Fruit fly (Drosophila melanogaster): ENCODE measurements around the gene sip2.

sip2 gene

dm6 chr2L:6971597-6972036, 7.7 kb upstream of the sip2 start, which contains the start of gene snRNP-U1-70K (continued):
- TF ChIP-seq CG1832 (GFP tag; optimal IDR thresholded peaks at IDR 0.05) (peak; percentile 35), CG2202 (tag; optimal IDR thresholded peaks at IDR 0.05) (no peak), Eip74EF (GFP tag; optimal IDR thresholded peaks at IDR 0.05) (no peak), org-1 (GFP tag; optimal IDR thresholded peaks at IDR 0.05) (no peak), CG7987 (GFP tag; optimal IDR thresholded peaks at IDR 0.05) (no peak), CG7372 (GFP tag; IDR thresholded peaks at IDR 0.05) (no peak; the same call in 1 of the 2 replicates), ranshi (GFP tag; IDR thresholded peaks at IDR 0.05) (no peak), Xrp1 (GFP tag; IDR thresholded peaks at IDR 0.05) (no peak), CG11504 (tag; optimal IDR thresholded peaks at IDR 0.05) (no peak), CG11456 (GFP tag; IDR thresholded peaks at IDR 0.05) (0 out of 3 replicates have a peak, but pooled peaks have one; percentile 41), bbx (GFP tag; IDR thresholded peaks at IDR 0.05; ENCODE audit: partially characterized antibody) (peak; percentile 10), CG16779 (GFP tag; IDR thresholded peaks at IDR 0.05) (no peak), amos (GFP tag; IDR thresholded peaks at IDR 0.05; ENCODE audit: partially characterized antibody) (peak; percentile 43), dysf (GFP tag; IDR thresholded peaks at IDR 0.05) (no peak), CG16863 (GFP tag; optimal IDR thresholded peaks at IDR 0.05) (no peak), pho (GFP tag; optimal IDR thresholded peaks at IDR 0.05) (no peak), Ravus (GFP tag; IDR thresholded peaks at IDR 0.05) (no peak), salm (tag; optimal IDR thresholded peaks at IDR 0.05) (no peak), CG6683 (GFP tag; optimal IDR thresholded peaks at IDR 0.05) (no peak), slou (GFP tag; optimal IDR thresholded peaks at IDR 0.05) (no peak), chinmo (GFP tag; IDR thresholded peaks at IDR 0.05; ENCODE audit: partially characterized antibody) (no peak), nerfin-2 (GFP tag; IDR thresholded peaks at IDR 0.05; ENCODE audit: partially characterized antibody) (no peak), hbn (GFP tag; IDR thresholded peaks at IDR 0.05; ENCODE audit: partially characterized antibody) (no peak), HmgD (GFP tag; optimal IDR thresholded peaks at IDR 0.05) (peak; percentile 42), CG8388 (GFP tag; optimal IDR thresholded peaks at IDR 0.05) (no peak), Nf-YA (GFP tag; IDR thresholded peaks at IDR 0.05) (no peak), CG12744 (GFP tag; optimal IDR thresholded peaks at IDR 0.05) (no peak), Dfd (GFP tag; optimal IDR thresholded peaks at IDR 0.05) (no peak), fd64A (GFP tag; optimal IDR thresholded peaks at IDR 0.05) (no peak), Myb (GFP tag; optimal IDR thresholded peaks at IDR 0.05) (peak; percentile 98), ssp (GFP tag; IDR thresholded peaks at IDR 0.05) (0 out of 2 replicates have a peak, but pooled peaks have one; percentile 5), BEAF-32 (GFP tag; optimal IDR thresholded peaks at IDR 0.05) (peak; percentile 40), CG9437 (GFP tag; optimal IDR thresholded peaks at IDR 0.05) (peak; percentile 99), CG11093 (GFP tag; IDR thresholded peaks at IDR 0.05) (no peak), toy (GFP tag; IDR thresholded peaks at IDR 0.05) (no peak), CG13287 (GFP tag; IDR thresholded peaks at IDR 0.05; ENCODE audit: partially characterized antibody) (peak; percentile 53; the same call in 1 of the 2 replicates), YL-1 (GFP tag; optimal IDR thresholded peaks at IDR 0.05) (peak; percentile 86), fd102C (GFP tag; optimal IDR thresholded peaks at IDR 0.05) (no peak), cg (GFP tag; optimal IDR thresholded peaks at IDR 0.05) (no peak), crc (GFP tag; optimal IDR thresholded peaks at IDR 0.05) (no peak), CG6791 (GFP tag; IDR thresholded peaks at IDR 0.05; ENCODE audit: partially characterized antibody) (peak; percentile 51; the same call in 2 of the 3 replicates), CG32772 (GFP tag; IDR thresholded peaks at IDR 0.05) (no peak), CG6254 (GFP tag; optimal IDR thresholded peaks at IDR 0.05) (no peak), CG8944 (GFP tag; optimal IDR thresholded peaks at IDR 0.05) (no peak), Oaz (GFP tag; IDR thresholded peaks at IDR 0.05) (no peak), CG17802 (tag; optimal IDR thresholded peaks at IDR 0.05) (no peak), CG17361 (GFP tag; IDR thresholded peaks at IDR 0.05) (no peak), Awh (GFP tag; IDR thresholded peaks at IDR 0.05) (peak; percentile 33; the same call in 1 of the 2 replicates), grau (tag; optimal IDR thresholded peaks at IDR 0.05) (no peak), HLH54F (GFP tag; optimal IDR thresholded peaks at IDR 0.05) (no peak)

All from whole organism, embryonic.